Fruit fly (Drosophila melanogaster) whole organism: ENCODE data around the gene Cpr76Bb.

ENCODE experiments used
- CG8478 ChIP-seq: fragments of >200 bp; optimal IDR thresholded peaks from 2 replicates; lab custom pipeline; 2018; ENCODE audit warnings: inconsistent platforms
- Dll ChIP-seq: fragments of >200 bp; optimal IDR thresholded peaks from 2 replicates; lab custom pipeline; 2017
- EcR ChIP-seq, 2 experiments: fragments of >200 bp; optimal IDR thresholded peaks; 2 replicates each; lab custom pipeline; 2017; ENCODE audit warnings: missing biosample characterization in 2 of 2, missing genetic modification characterization in 2 of 2, missing genetic modification reagents in 2 of 2
- pan ChIP-seq: fragments of >200 bp; optimal IDR thresholded peaks from 2 replicates; lab custom pipeline; 2017
- psq ChIP-seq: fragments of >200 bp; optimal IDR thresholded peaks from 2 replicates; lab custom pipeline; 2017
- usp ChIP-seq: fragments of >200 bp; optimal IDR thresholded peaks from 2 replicates; lab custom pipeline; 2017; ENCODE audit warnings: missing biosample characterization, missing genetic modification characterization, mixed read lengths

Cpr76Bb gene

dm6 chr3L:19562146-19562700 is 42.8 kb downstream of the Cpr76Bb start:
- TF ChIP-seq pan (lab: Kevin White, UChicago) (no peak), EcR (GFP tag; optimal IDR thresholded peaks at IDR 0.05; lab: Kevin White, UChicago) (no peak), psq (lab: Kevin White, UChicago) (no peak), Dll (lab: Kevin White, UChicago) (no peak), CG8478 (lab: Kevin White, UChicago) (no peak)

- TF ChIP-seq CG8478 (lab: Kevin White, UChicago) (no peak), pan (lab: Kevin White, UChicago) (no peak), EcR (GFP tag; optimal IDR thresholded peaks at IDR 0.05; lab: Kevin White, UChicago) (no peak), usp (GFP tag; lab: Kevin White, UChicago) (no peak), psq (lab: Kevin White, UChicago) (no peak), Dll (lab: Kevin White, UChicago) (no peak)
Observed at dm6 chr3L:19563014-19563413, 43.6 kb downstream of the Cpr76Bb start.

- no peak for TF ChIP-seq Dll (lab: Kevin White, UChicago)
- no peak for TF ChIP-seq CG8478 (lab: Kevin White, UChicago)
Observed at dm6 chr3L:19564905-19565700, 45.7 kb downstream of the Cpr76Bb start.

dm6 chr3L:19566127-19566526 is 46.7 kb downstream of the Cpr76Bb start:
- TF ChIP-seq Dll (lab: Kevin White, UChicago) (no peak), pan (lab: Kevin White, UChicago) (no peak), usp (GFP tag; lab: Kevin White, UChicago) (no peak), CG8478 (lab: Kevin White, UChicago) (no peak), psq (lab: Kevin White, UChicago) (no peak), EcR (GFP tag; optimal IDR thresholded peaks at IDR 0.05; lab: Kevin White, UChicago) (no peak)

dm6 chr3L:19568999-19569398 is 49.5 kb downstream of the Cpr76Bb start:
- no peak for TF ChIP-seq usp (GFP tag; lab: Kevin White, UChicago)

- TF ChIP-seq EcR (GFP tag; optimal IDR thresholded peaks at IDR 0.05; lab: Kevin White, UChicago) (no peak), pan (lab: Kevin White, UChicago) (no peak), psq (lab: Kevin White, UChicago) (no peak), CG8478 (lab: Kevin White, UChicago) (no peak), Dll (lab: Kevin White, UChicago) (no peak), usp (GFP tag; lab: Kevin White, UChicago) (no peak)
Observed at dm6 chr3L:19569407-19569806, 50.0 kb downstream of the Cpr76Bb start.
